Fruit fly (Drosophila melanogaster) whole organism, prepupa: ENCODE data around the gene RpL17.

Experiments
- Blimp-1 ChIP-seq: fragments of 200-800 bp; sonication (Bioruptor generic); optimal IDR thresholded peaks from 3 replicates; lab custom pipeline; 2017; ENCODE audit warnings: missing biosample characterization, missing genetic modification characterization, mild to moderate bottlenecking, moderate library complexity, missing genetic modification reagents
- CG10631 ChIP-seq: fragments of 200-800 bp; sonication (Bioruptor generic); optimal IDR thresholded peaks from 2 replicates; lab custom pipeline; 2016; ENCODE audit warnings: missing biosample characterization, missing genetic modification characterization
- CG10669 ChIP-seq: fragments of 200-800 bp; sonication (Bioruptor generic); optimal IDR thresholded peaks from 3 replicates; lab custom pipeline; 2018; ENCODE audit warnings: missing biosample characterization, mild to moderate bottlenecking, missing genetic modification characterization, moderate library complexity
- CG11294 ChIP-seq: fragments of 200-800 bp; sonication (Bioruptor generic); IDR thresholded peaks from 2 replicates; pipeline ENCODE4 v1.3.6; 2022; ENCODE audit warnings: missing biosample characterization, missing genetic modification characterization
- CG11762 ChIP-seq: fragments of 200-800 bp; sonication (Bioruptor generic); optimal IDR thresholded peaks from 3 replicates; lab custom pipeline; 2016; ENCODE audit warnings: missing biosample characterization, missing genetic modification characterization; ENCODE audit not compliant: insufficient read depth
- CG11902 ChIP-seq: fragments of 200-800 bp; sonication (Bioruptor generic); optimal IDR thresholded peaks from 3 replicates; lab custom pipeline; 2016; ENCODE audit warnings: missing biosample characterization, missing genetic modification characterization
- CG15336 ChIP-seq: fragments of 200-800 bp; sonication (Bioruptor generic); IDR thresholded peaks from 2 replicates; pipeline ENCODE4 v1.3.6; 2022; ENCODE audit warnings: missing biosample characterization, missing genetic modification characterization
- CG1621 ChIP-seq: fragments of 200-800 bp; sonication (Bioruptor generic); optimal IDR thresholded peaks from 3 replicates; lab custom pipeline; 2018; ENCODE audit warnings: missing biosample characterization, mild to moderate bottlenecking, missing genetic modification characterization
- CG16779 ChIP-seq: fragments of 200-800 bp; sonication (Bioruptor generic); optimal IDR thresholded peaks from 3 replicates; lab custom pipeline; 2017; ENCODE audit warnings: missing biosample characterization, mild to moderate bottlenecking, missing genetic modification characterization
- CG3032 ChIP-seq: fragments of 200-800 bp; optimal IDR thresholded peaks from 2 replicates; lab custom pipeline; 2019; ENCODE audit warnings: missing biosample characterization, mild to moderate bottlenecking, missing genetic modification characterization, moderate library complexity
- CG31627 ChIP-seq: fragments of 200-800 bp; sonication (Bioruptor generic); optimal IDR thresholded peaks from 3 replicates; lab custom pipeline; 2016; ENCODE audit warnings: missing biosample characterization, missing genetic modification characterization
- CG34406 ChIP-seq: fragments of 200-800 bp; sonication (Bioruptor generic); optimal IDR thresholded peaks from 3 replicates; lab custom pipeline; 2016; ENCODE audit warnings: missing biosample characterization, missing genetic modification characterization
- CG3919 ChIP-seq: fragments of 200-800 bp; sonication (Bioruptor generic); optimal IDR thresholded peaks from 3 replicates; lab custom pipeline; 2016; ENCODE audit warnings: missing biosample characterization, missing genetic modification characterization
- CG6163 ChIP-seq: fragments of 200-800 bp; sonication (Bioruptor generic); IDR thresholded peaks from 3 replicates; pipeline ENCODE4 v1.3.6; 2022; ENCODE audit warnings: missing biosample characterization, missing genetic modification characterization
- CG6276 ChIP-seq: fragments of 200-800 bp; sonication (Bioruptor generic); optimal IDR thresholded peaks from 2 replicates; lab custom pipeline; 2017; ENCODE audit warnings: missing biosample characterization, mild to moderate bottlenecking, missing genetic modification characterization
- CG6792 ChIP-seq: fragments of 200-800 bp; sonication (Bioruptor generic); optimal IDR thresholded peaks from 3 replicates; lab custom pipeline; 2016; ENCODE audit warnings: missing biosample characterization, missing genetic modification characterization
- CG6808 ChIP-seq: fragments of 200-800 bp; sonication (Bioruptor generic); optimal IDR thresholded peaks from 3 replicates; lab custom pipeline; 2017; ENCODE audit warnings: missing biosample characterization, missing genetic modification characterization, mild to moderate bottlenecking, moderate library complexity, missing genetic modification reagents
- CG6854 ChIP-seq: fragments of 200-800 bp; sonication (Bioruptor generic); optimal IDR thresholded peaks from 2 replicates; lab custom pipeline; 2017; ENCODE audit warnings: missing biosample characterization, mild to moderate bottlenecking, missing genetic modification characterization
- CG8319 ChIP-seq: fragments of 200-800 bp; sonication (Bioruptor generic); optimal IDR thresholded peaks from 3 replicates; lab custom pipeline; 2016; ENCODE audit warnings: missing biosample characterization, missing genetic modification characterization
- CG8632 ChIP-seq: fragments of 200-800 bp; sonication (Bioruptor generic); optimal IDR thresholded peaks from 3 replicates; lab custom pipeline; 2016; ENCODE audit warnings: missing biosample characterization, missing genetic modification characterization
- CG9139 ChIP-seq: fragments of 200-800 bp; sonication (Bioruptor generic); optimal IDR thresholded peaks from 3 replicates; lab custom pipeline; 2017; ENCODE audit warnings: missing biosample characterization, mild to moderate bottlenecking, missing genetic modification characterization
- Eip75B ChIP-seq: fragments of 200-800 bp; sonication (Bioruptor generic); optimal IDR thresholded peaks from 3 replicates; lab custom pipeline; 2016; ENCODE audit warnings: missing biosample characterization, missing genetic modification characterization
- Eip78C ChIP-seq: fragments of 200-800 bp; sonication (Bioruptor generic); peaks from one replicate; lab custom pipeline; 2016; ENCODE audit warnings: missing biosample characterization, missing genetic modification characterization
- Eip93F ChIP-seq: fragments of 200-800 bp; sonication (Bioruptor generic); optimal IDR thresholded peaks from 2 replicates; lab custom pipeline; 2016; ENCODE audit warnings: missing biosample characterization, mild to moderate bottlenecking, missing genetic modification characterization
- Ets21C ChIP-seq: fragments of 200-800 bp; sonication (Bioruptor generic); optimal IDR thresholded peaks from 3 replicates; lab custom pipeline; 2016; ENCODE audit warnings: missing biosample characterization, missing genetic modification characterization
- Ets96B ChIP-seq: fragments of 200-800 bp; optimal IDR thresholded peaks from 2 replicates; lab custom pipeline; 2019; ENCODE audit warnings: missing biosample characterization, mild to moderate bottlenecking, missing genetic modification characterization, moderate library complexity
- Hr38 ChIP-seq: sonication (Bioruptor generic); optimal IDR thresholded peaks from 2 replicates; lab custom pipeline; 2016; ENCODE audit warnings: missing biosample characterization, missing genetic modification characterization
- Hr39 ChIP-seq: fragments of 200-800 bp; sonication (Bioruptor generic); optimal IDR thresholded peaks from 2 replicates; lab custom pipeline; 2016; ENCODE audit warnings: missing biosample characterization, missing genetic modification characterization
- Hr4 ChIP-seq: fragments of 200-800 bp; sonication (Bioruptor generic); optimal IDR thresholded peaks from 3 replicates; lab custom pipeline; 2016; ENCODE audit warnings: missing biosample characterization, missing genetic modification characterization
- Lpt ChIP-seq: fragments of 200-800 bp; sonication (Bioruptor generic); optimal IDR thresholded peaks from 3 replicates; lab custom pipeline; 2016; ENCODE audit warnings: missing biosample characterization, missing genetic modification characterization
- Met ChIP-seq: fragments of 200-800 bp; sonication (Bioruptor generic); optimal IDR thresholded peaks from 3 replicates; lab custom pipeline; 2016; ENCODE audit warnings: missing biosample characterization, missing genetic modification characterization
- OdsH ChIP-seq: fragments of 200-800 bp; sonication (Bioruptor generic); optimal IDR thresholded peaks from 3 replicates; lab custom pipeline; 2016; ENCODE audit warnings: missing biosample characterization, missing genetic modification characterization
- Smox ChIP-seq: fragments of 200-800 bp; sonication (Bioruptor generic); optimal IDR thresholded peaks from 3 replicates; lab custom pipeline; 2016; ENCODE audit warnings: missing biosample characterization, missing genetic modification characterization
- Sox14 ChIP-seq: fragments of 200-800 bp; sonication (Bioruptor generic); optimal IDR thresholded peaks from 3 replicates; lab custom pipeline; 2016; ENCODE audit warnings: missing biosample characterization, missing genetic modification characterization
- achi ChIP-seq: fragments of 200-800 bp; sonication (Bioruptor generic); optimal IDR thresholded peaks from 3 replicates; lab custom pipeline; 2016; ENCODE audit warnings: missing biosample characterization, missing genetic modification characterization
- acj6 ChIP-seq: fragments of 200-800 bp; sonication (Bioruptor generic); optimal IDR thresholded peaks from 3 replicates; lab custom pipeline; 2016; ENCODE audit warnings: missing biosample characterization, missing genetic modification characterization
- cyc ChIP-seq: fragments of 200-800 bp; sonication (Bioruptor generic); optimal IDR thresholded peaks from 3 replicates; lab custom pipeline; 2016; ENCODE audit warnings: missing biosample characterization, missing genetic modification characterization
- dsx ChIP-seq: fragments of 200-800 bp; optimal IDR thresholded peaks from 3 replicates; lab custom pipeline; 2019; ENCODE audit warnings: missing biosample characterization, mild to moderate bottlenecking, missing genetic modification characterization, moderate library complexity; ENCODE audit not compliant: poor library complexity, severe bottlenecking
- eg ChIP-seq: fragments of 200-800 bp; sonication (Bioruptor generic); IDR thresholded peaks from 3 replicates; pipeline ENCODE4 v1.3.6; 2022; ENCODE audit warnings: missing biosample characterization, missing genetic modification characterization
- esn ChIP-seq: fragments of 200-800 bp; sonication (Bioruptor generic); optimal IDR thresholded peaks from 2 replicates; lab custom pipeline; 2016; ENCODE audit warnings: missing biosample characterization, mild to moderate bottlenecking, missing genetic modification characterization, moderate library complexity
- fd59A ChIP-seq: fragments of 200-800 bp; sonication (Bioruptor generic); optimal IDR thresholded peaks from 2 replicates; lab custom pipeline; 2017; ENCODE audit warnings: missing biosample characterization, mild to moderate bottlenecking, missing genetic modification characterization, missing genetic modification reagents
- fd85E ChIP-seq: fragments of 200-800 bp; sonication (Bioruptor generic); optimal IDR thresholded peaks from 3 replicates; lab custom pipeline; 2016; ENCODE audit warnings: missing biosample characterization, missing genetic modification characterization
- fkh ChIP-seq: fragments of 200-800 bp; sonication (Bioruptor generic); optimal IDR thresholded peaks from 3 replicates; lab custom pipeline; 2017; ENCODE audit warnings: missing biosample characterization, mild to moderate bottlenecking, missing genetic modification characterization, moderate library complexity
- lz ChIP-seq: fragments of 200-800 bp; sonication (Bioruptor generic); optimal IDR thresholded peaks from 3 replicates; lab custom pipeline; 2016; ENCODE audit warnings: missing biosample characterization, missing genetic modification characterization
- net ChIP-seq: fragments of 200-800 bp; sonication (Bioruptor generic); optimal IDR thresholded peaks from 3 replicates; lab custom pipeline; 2016; ENCODE audit warnings: missing biosample characterization, missing genetic modification characterization
- pdm3 ChIP-seq: fragments of 200-800 bp; sonication (Bioruptor generic); optimal IDR thresholded peaks from 3 replicates; lab custom pipeline; 2016; ENCODE audit warnings: missing biosample characterization, missing genetic modification characterization
- salr ChIP-seq, 2 experiments: fragments of 200-800 bp; sonication (Bioruptor generic); optimal IDR thresholded peaks; 3 replicates each; lab custom pipeline; 2016 to 2018; ENCODE audit warnings: missing biosample characterization in 2 of 2, missing genetic modification characterization in 2 of 2, mild to moderate bottlenecking in 1 of 2
- spab ChIP-seq: fragments of 200-800 bp; sonication (Bioruptor generic); optimal IDR thresholded peaks from 2 replicates; lab custom pipeline; 2017; ENCODE audit warnings: missing biosample characterization, mild to moderate bottlenecking, missing genetic modification characterization, missing genetic modification reagents
- ss ChIP-seq, 2 experiments: fragments of 200-800 bp; sonication (Bioruptor generic); optimal IDR thresholded peaks; 2 replicates in 1 of 2; 3 replicates in 1 of 2; lab custom pipeline; 2017 to 2018; ENCODE audit warnings: mild to moderate bottlenecking in 2 of 2, missing biosample characterization in 2 of 2, missing genetic modification characterization in 2 of 2, moderate library complexity in 1 of 2
- svp ChIP-seq: fragments of 200-800 bp; sonication (Bioruptor generic); peaks from one replicate; lab custom pipeline; 2016; ENCODE audit warnings: missing biosample characterization, missing genetic modification characterization
- topi ChIP-seq: fragments of 200-800 bp; sonication (Bioruptor generic); optimal IDR thresholded peaks from 3 replicates; lab custom pipeline; 2016; ENCODE audit warnings: missing biosample characterization, missing genetic modification characterization
- vri ChIP-seq: fragments of 200-800 bp; sonication (Bioruptor generic); optimal IDR thresholded peaks from 3 replicates; lab custom pipeline; 2016; ENCODE audit warnings: missing biosample characterization, mild to moderate bottlenecking, missing genetic modification characterization

Gene RpL17

dm6 chrX:6744088-6744487 is at the start of gene RpL17:
RpL17 (minus strand) TSS chrX:6744238.
- TF ChIP-seq achi (GFP tag; lab: Kevin White, UChicago) (peak; percentile 70), CG31627 (peak; percentile 80), Hr39 (GFP tag; lab: Kevin White, UChicago) (peak; percentile 73), CG34406 (peak; percentile 75), CG11762 (GFP tag; lab: Kevin White, UChicago) (peak; percentile 42), fd85E (GFP tag; lab: Kevin White, UChicago) (peak; percentile 50), Lpt (no peak), Hr38 (GFP tag; lab: Kevin White, UChicago) (no peak), topi (GFP tag; lab: Kevin White, UChicago) (peak; percentile 60), CG8319 (peak; percentile 50), CG6792 (GFP tag; lab: Kevin White, UChicago) (peak; percentile 63), CG10669 (peak; percentile 65), salr (GFP tag; optimal IDR thresholded peaks at IDR 0.05; lab: Kevin White, UChicago) (peak in 1 of 2 experiments; percentile 75), cyc (GFP tag; lab: Kevin White, UChicago) (peak; percentile 73), esn (peak; percentile 85), Ets21C (GFP tag; lab: Kevin White, UChicago) (peak; percentile 46), lz (peak; percentile 77), CG6163 (GFP tag; lab: Robert Waterston, UW) (peak; percentile 89), CG15336 (GFP tag; lab: Robert Waterston, UW) (peak; percentile 27; the same call in 1 of the 2 replicates), CG16779 (tag; lab: Kevin White, UChicago) (peak; percentile 82), CG3032 (tag; lab: Kevin White, UChicago) (peak; percentile 29), CG10631 (GFP tag; lab: Kevin White, UChicago) (peak; percentile 47), CG11902 (peak; percentile 17), Eip75B (peak; percentile 76), CG6808 (GFP tag; lab: Kevin White, UChicago) (peak; percentile 58), Eip93F (GFP tag; lab: Kevin White, UChicago) (no peak), Ets96B (tag; lab: Kevin White, UChicago) (no peak), CG6276 (no peak), Hr4 (GFP tag; lab: Kevin White, UChicago) (peak; percentile 29), CG1621 (tag; lab: Kevin White, UChicago) (peak; percentile 63), net (GFP tag; lab: Kevin White, UChicago) (peak; percentile 74), CG11294 (no peak; the same call in 1 of the 2 replicates), svp (GFP tag; lab: Kevin White, UChicago) (peak; percentile 82), CG9139 (peak; percentile 65), Smox (GFP tag; lab: Kevin White, UChicago) (peak; percentile 73), OdsH (peak; percentile 69), fkh (peak; percentile 46), CG8632 (peak; percentile 69), CG6854 (peak; percentile 88), fd59A (GFP tag; lab: Kevin White, UChicago) (peak; percentile 44), spab (GFP tag; lab: Kevin White, UChicago) (no peak), Blimp-1 (peak; percentile 53), eg (peak; percentile 84), pdm3 (GFP tag; lab: Kevin White, UChicago) (peak; percentile 75), Eip78C (peak; percentile 95), vri (peak; percentile 80), Met (GFP tag; lab: Kevin White, UChicago) (peak; percentile 74), acj6 (peak; percentile 65), CG3919 (GFP tag; lab: Kevin White, UChicago) (peak; percentile 70), ss (GFP tag; optimal IDR thresholded peaks at IDR 0.05; lab: Kevin White, UChicago) (peak; percentile 59 to 82), dsx (GFP tag; lab: Kevin White, UChicago) (peak; percentile 23), Sox14 (peak; percentile 38)
